Fruit fly (Drosophila melanogaster): ENCODE results near the gene CG17776.
A peak's percentile ranks its signal among the peaks of the same experiment; 100 is the strongest.

The CG17776 gene

DNA sequence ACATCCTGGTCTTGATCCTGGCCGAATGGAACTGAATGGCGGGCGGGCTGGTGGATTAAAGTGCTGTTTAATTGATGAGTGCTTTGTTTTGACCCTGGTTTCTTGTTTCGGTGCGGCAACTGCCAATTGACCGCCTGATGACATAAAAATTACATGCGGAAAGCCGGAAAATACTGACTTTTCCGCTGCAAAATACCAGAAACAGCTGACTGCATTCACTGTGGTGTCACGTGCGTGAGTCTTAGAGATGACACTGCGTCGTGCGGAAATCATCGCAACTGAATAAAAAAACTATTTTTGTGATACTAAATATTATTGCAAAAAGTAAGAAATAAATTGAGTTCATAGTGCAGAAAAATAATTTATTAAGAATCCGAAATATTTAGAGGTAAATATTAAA, 35.0 kb upstream of the CG17776 start, which contains the start of gene bcn92 (continued):
- no peak for TF ChIP-seq CG9609 (GFP tag; optimal IDR thresholded peaks at IDR 0.05)
- peak; percentile 87 for TF ChIP-seq ato (GFP tag; IDR thresholded peaks at IDR 0.05; ENCODE audit: partially characterized antibody)
- peak; percentile 35; the same call in 1 of the 3 replicates for TF ChIP-seq ci (GFP tag; IDR thresholded peaks at IDR 0.05)
- TF ChIP-seq CHES-1-like (GFP tag; optimal IDR thresholded peaks at IDR 0.05): peak; percentile 29
- peak; percentile 37 for TF ChIP-seq Nf-YC (tag; optimal IDR thresholded peaks at IDR 0.05)
- peak; percentile 3 for TF ChIP-seq CG17359 (tag; optimal IDR thresholded peaks at IDR 0.05)
- TF ChIP-seq CG7839 (tag; optimal IDR thresholded peaks at IDR 0.05): peak; percentile 30
- TF ChIP-seq ac (GFP tag; optimal IDR thresholded peaks at IDR 0.05): no peak
- peak; percentile 73 for TF ChIP-seq Rfx (GFP tag; IDR thresholded peaks at IDR 0.05)
- peak; percentile 19 for TF ChIP-seq CG10209 (GFP tag; optimal IDR thresholded peaks at IDR 0.05)
- peak; percentile 94 for TF ChIP-seq knrl (GFP tag; IDR thresholded peaks at IDR 0.05; ENCODE audit: partially characterized antibody)
- TF ChIP-seq Fer1 (GFP tag; optimal IDR thresholded peaks at IDR 0.05): peak; percentile 37
- peak; percentile 23 for TF ChIP-seq Dip3 (GFP tag; optimal IDR thresholded peaks at IDR 0.05)
- TF ChIP-seq Gsc (GFP tag; IDR thresholded peaks at IDR 0.05): no peak
- peak; percentile 20; the same call in 1 of the 2 replicates for TF ChIP-seq HLH3B (GFP tag; IDR thresholded peaks at IDR 0.05)
- no peak for TF ChIP-seq Dip2 (GFP tag; IDR thresholded peaks at IDR 0.05)
- no peak for TF ChIP-seq CG10565 (GFP tag; optimal IDR thresholded peaks at IDR 0.05)
- TF ChIP-seq HmgD (GFP tag; optimal IDR thresholded peaks at IDR 0.05): no peak
- no peak for TF ChIP-seq ab (GFP tag; optimal IDR thresholded peaks at IDR 0.05)
- TF ChIP-seq usp (GFP tag; optimal IDR thresholded peaks at IDR 0.05): no peak
- TF ChIP-seq CG12071 (GFP tag; optimal IDR thresholded peaks at IDR 0.05): no peak
- TF ChIP-seq chinmo (GFP tag; IDR thresholded peaks at IDR 0.05; ENCODE audit: partially characterized antibody): peak; percentile 91; the same call in 3 of the 4 replicates
- TF ChIP-seq tna (GFP tag; IDR thresholded peaks at IDR 0.05; ENCODE audit: partially characterized antibody): peak; percentile 85
- peak; percentile 32 for TF ChIP-seq pum (GFP tag; optimal IDR thresholded peaks at IDR 0.05)
- peak; percentile 43 for TF ChIP-seq CG1792 (GFP tag; optimal IDR thresholded peaks at IDR 0.05)
- TF ChIP-seq cwo (GFP tag; optimal IDR thresholded peaks at IDR 0.05): peak; percentile 51
- TF ChIP-seq CG1024 (GFP tag; IDR thresholded peaks at IDR 0.05): 0 out of 2 replicates have a peak, but pooled peaks have one; percentile 11
- TF ChIP-seq E2f2 (GFP tag; IDR thresholded peaks at IDR 0.05): peak; percentile 30; the same call in 1 of the 2 replicates
- TF ChIP-seq PHDP (tag; optimal IDR thresholded peaks at IDR 0.05): peak; percentile 34
- TF ChIP-seq GATAe (GFP tag; conservative IDR thresholded peaks at IDR 0.05): no peak
- no peak for TF ChIP-seq fd102C (GFP tag; optimal IDR thresholded peaks at IDR 0.05)
- no peak for TF ChIP-seq Fer2 (tag; optimal IDR thresholded peaks at IDR 0.05)
- 0 out of 2 replicates have a peak, but pooled peaks have one; percentile 5 for TF ChIP-seq CG32772 (GFP tag; IDR thresholded peaks at IDR 0.05)
- no peak for TF ChIP-seq lov (optimal IDR thresholded peaks at IDR 0.05)
- no peak for TF ChIP-seq lov (GFP tag; IDR thresholded peaks at IDR 0.05)
- TF ChIP-seq her (GFP tag; optimal IDR thresholded peaks at IDR 0.05): peak; percentile 30
- TF ChIP-seq CG15269 (tag; optimal IDR thresholded peaks at IDR 0.05): peak; percentile 43
- TF ChIP-seq CG33213 (GFP tag; optimal IDR thresholded peaks at IDR 0.05): peak; percentile 11
- TF ChIP-seq grn (GFP tag; optimal IDR thresholded peaks at IDR 0.05): no peak
- TF ChIP-seq Hsf (GFP tag; optimal IDR thresholded peaks at IDR 0.05): peak; percentile 62
- TF ChIP-seq Spps (tag; optimal IDR thresholded peaks at IDR 0.05): no peak
- peak; percentile 35 for TF ChIP-seq Usf (GFP tag; optimal IDR thresholded peaks at IDR 0.05)
- peak; percentile 2 for TF ChIP-seq Atf-2 (GFP tag; optimal IDR thresholded peaks at IDR 0.05)
- TF ChIP-seq CG17361 (GFP tag; IDR thresholded peaks at IDR 0.05): peak; percentile 39; the same call in 1 of the 3 replicates
- TF ChIP-seq Atf6 (GFP tag; IDR thresholded peaks at IDR 0.05): 0 out of 2 replicates have a peak, but pooled peaks have one; percentile 23
- peak; percentile 41 for TF ChIP-seq Antp (GFP tag; optimal IDR thresholded peaks at IDR 0.05)
- peak; percentile 40 for TF ChIP-seq CG4424 (GFP tag; optimal IDR thresholded peaks at IDR 0.05)
- TF ChIP-seq CG17568 (GFP tag; optimal IDR thresholded peaks at IDR 0.05): no peak
- TF ChIP-seq CG30431 (GFP tag; optimal IDR thresholded peaks at IDR 0.05): no peak
- no peak for TF ChIP-seq CG8089 (GFP tag; optimal IDR thresholded peaks at IDR 0.05)
- TF ChIP-seq gsb-n (tag; optimal IDR thresholded peaks at IDR 0.05): no peak
